Worm (Caenorhabditis elegans) whole organism, midembryonic: ENCODE data around the gene clec-55.

Source experiments
- T22C8.4 ChIP-seq: fragments of 200-800 bp; sonication (Bioruptor generic); IDR thresholded peaks from 2 replicates; pipeline ENCODE4 v1.3.6; 2022; ENCODE audit warnings: missing genetic modification characterization, missing compliant biosample characterization
- cog-1 ChIP-seq: sonication (generic microtip); optimal IDR thresholded peaks from 2 replicates; lab custom pipeline; 2016; ENCODE audit warnings: missing genetic modification characterization, missing compliant biosample characterization
- flt-1 ChIP-seq: fragments of 200-800 bp; sonication (Bioruptor generic); IDR thresholded peaks from 2 replicates; pipeline ENCODE4 v1.3.6; 2022; ENCODE audit warnings: missing genetic modification characterization, missing compliant biosample characterization
- klf-2 ChIP-seq: fragments of 200-800 bp; sonication (Bioruptor generic); conservative IDR thresholded peaks from 2 replicates; pipeline ENCODE4 v1.3.6; 2022; ENCODE audit warnings: missing genetic modification reagents, missing genetic modification characterization, missing compliant biosample characterization
- med-1 ChIP-seq: sonication (generic microtip); optimal IDR thresholded peaks from 2 replicates; lab custom pipeline; 2017; ENCODE audit warnings: missing genetic modification characterization, mild to moderate bottlenecking, missing compliant biosample characterization, antibody characterized with exemption, missing genetic modification reagents; ENCODE audit not compliant: insufficient read depth
- ref-1 ChIP-seq: fragments of 200-800 bp; sonication (Bioruptor generic); conservative IDR thresholded peaks from 2 replicates; pipeline ENCODE4 v1.3.6; 2022; ENCODE audit warnings: missing genetic modification reagents, missing genetic modification characterization, missing compliant biosample characterization
- tab-1 ChIP-seq: fragments of 200-800 bp; sonication (Bioruptor generic); IDR thresholded peaks from 2 replicates; pipeline ENCODE4 v1.3.6; 2022; ENCODE audit warnings: missing genetic modification characterization, missing compliant biosample characterization
- ztf-23 ChIP-seq: fragments of 200-800 bp; sonication (Bioruptor generic); IDR thresholded peaks from 2 replicates; pipeline ENCODE4 v1.3.6; 2022; ENCODE audit warnings: missing genetic modification reagents, missing genetic modification characterization, missing compliant biosample characterization
- ztf-29 ChIP-seq: fragments of 200-800 bp; sonication (Bioruptor generic); IDR thresholded peaks from 2 replicates; pipeline ENCODE4 v1.3.6; 2022; ENCODE audit warnings: missing genetic modification reagents, missing genetic modification characterization, missing compliant biosample characterization

DNA sequence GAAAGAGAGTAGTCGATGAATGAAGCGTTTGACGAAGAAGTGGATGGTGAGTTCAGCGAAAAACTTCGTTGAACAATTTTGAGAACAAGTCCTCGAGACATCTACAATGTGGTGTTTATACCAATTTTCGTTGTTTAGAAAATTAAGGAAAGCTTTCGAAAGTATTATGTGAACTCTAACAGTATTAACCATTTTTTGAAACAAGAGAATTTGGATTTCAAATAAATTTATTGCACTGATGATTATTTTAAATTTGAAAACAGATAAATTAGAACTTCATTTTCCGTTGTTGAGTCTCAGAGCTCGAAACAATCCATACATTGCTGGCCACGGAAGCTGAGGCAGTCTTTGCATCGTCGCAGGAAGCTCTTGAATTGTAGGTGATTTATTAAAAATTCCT, 43.4 kb downstream of the clec-55 start, which contains the start of gene C53A5.16:
- TF ChIP-seq flt-1 (GFP tag; lab: Robert Waterston, UW) (no peak), med-1 (no peak), ztf-29 (GFP tag; lab: Robert Waterston, UW) (no peak), T22C8.4 (no peak), ztf-23 (GFP tag; lab: Robert Waterston, UW) (no peak), klf-2 (GFP tag; lab: Robert Waterston, UW) (no peak), cog-1 (tag; lab: Kevin White, UChicago) (no peak), tab-1 (GFP tag; lab: Robert Waterston, UW) (no peak), ref-1 (GFP tag; lab: Robert Waterston, UW) (no peak)
